Fruit fly (Drosophila melanogaster): ENCODE results near the gene CG15525.

CG15525 gene

dm6 chr3R:29978595-29978994 lies 18.9 kb downstream of the CG15525 start (continued):
- TF ChIP-seq CG7786 (GFP tag; optimal IDR thresholded peaks at IDR 0.05): peak; percentile 8
- no peak for TF ChIP-seq sens-2 (GFP tag; IDR thresholded peaks at IDR 0.05)
- peak; percentile 52 for TF ChIP-seq CG12071 (GFP tag; optimal IDR thresholded peaks at IDR 0.05)
- TF ChIP-seq gsb-n (tag; optimal IDR thresholded peaks at IDR 0.05): no peak
- no peak for TF ChIP-seq yki (optimal IDR thresholded peaks at IDR 0.05)
- TF ChIP-seq sug (tag; optimal IDR thresholded peaks at IDR 0.05): no peak
- peak in 1 of 2 experiments; percentile 22 for TF ChIP-seq dpn (GFP tag; optimal IDR thresholded peaks at IDR 0.05)
- TF ChIP-seq lmd (GFP tag; IDR thresholded peaks at IDR 0.05): peak; percentile 53
- TF ChIP-seq fd3F (GFP tag; optimal IDR thresholded peaks at IDR 0.05): no peak
- no peak for TF ChIP-seq CG14667 (GFP tag; IDR thresholded peaks at IDR 0.05)
- TF ChIP-seq Nf-YA (GFP tag; IDR thresholded peaks at IDR 0.05): 0 out of 2 replicates have a peak, but pooled peaks have one; percentile 36
- TF ChIP-seq CG2129 (GFP tag; IDR thresholded peaks at IDR 0.05; ENCODE audit: partially characterized antibody): no peak
- no peak for TF ChIP-seq sna (GFP tag; IDR thresholded peaks at IDR 0.05; ENCODE audit: partially characterized antibody)
- no peak for TF ChIP-seq btn (GFP tag; optimal IDR thresholded peaks at IDR 0.05)
- no peak for TF ChIP-seq HmgZ (tag; optimal IDR thresholded peaks at IDR 0.05)
- TF ChIP-seq CG5245 (GFP tag; optimal IDR thresholded peaks at IDR 0.05): no peak
- TF ChIP-seq CG10209 (GFP tag; optimal IDR thresholded peaks at IDR 0.05): no peak
- TF ChIP-seq Blimp-1 (GFP tag; optimal IDR thresholded peaks at IDR 0.05): peak; percentile 22
- no peak for TF ChIP-seq stc (GFP tag; IDR thresholded peaks at IDR 0.05)
- no peak for TF ChIP-seq HLH54F (GFP tag; optimal IDR thresholded peaks at IDR 0.05)
- no peak for TF ChIP-seq pan (optimal IDR thresholded peaks at IDR 0.05)
- peak in 1 of 2 experiments; percentile 40 for TF ChIP-seq pan (GFP tag; optimal IDR thresholded peaks at IDR 0.05 in 1 of 2, IDR thresholded peaks at IDR 0.05 in 1 of 2)
- peak; percentile 20; the same call in 1 of the 2 replicates for TF ChIP-seq CG6272 (GFP tag; IDR thresholded peaks at IDR 0.05)
- TF ChIP-seq croc (GFP tag; conservative IDR thresholded peaks at IDR 0.05): 0 out of 3 replicates have a peak, but pooled peaks have one; percentile 17
- peak; percentile 13 for TF ChIP-seq unpg (GFP tag; optimal IDR thresholded peaks at IDR 0.05)
- peak; percentile 37 for TF ChIP-seq caup (GFP tag; optimal IDR thresholded peaks at IDR 0.05; ENCODE audit: severe bottlenecking)
- TF ChIP-seq CG12219 (GFP tag; optimal IDR thresholded peaks at IDR 0.05): no peak
- TF ChIP-seq CG3065 (GFP tag; optimal IDR thresholded peaks at IDR 0.05): no peak
- TF ChIP-seq nerfin-2 (GFP tag; IDR thresholded peaks at IDR 0.05; ENCODE audit: partially characterized antibody): no peak
- peak; percentile 22 for TF ChIP-seq ind (GFP tag; optimal IDR thresholded peaks at IDR 0.05)
- TF ChIP-seq HHEX (GFP tag; optimal IDR thresholded peaks at IDR 0.05): peak; percentile 41
- TF ChIP-seq CG34422 (GFP tag; IDR thresholded peaks at IDR 0.05): 0 out of 3 replicates have a peak, but pooled peaks have one; percentile 20
- peak; percentile 23; the same call in 1 of the 2 replicates for TF ChIP-seq Rx (GFP tag; IDR thresholded peaks at IDR 0.05)
- peak; percentile 45; the same call in 1 of the 3 replicates for TF ChIP-seq tgo (GFP tag; IDR thresholded peaks at IDR 0.05)
- no peak for TF ChIP-seq ems (GFP tag; optimal IDR thresholded peaks at IDR 0.05)
- TF ChIP-seq CG31441 (GFP tag; IDR thresholded peaks at IDR 0.05): peak; percentile 10; the same call in 1 of the 2 replicates
- no peak for TF ChIP-seq gro (GFP tag; optimal IDR thresholded peaks at IDR 0.05)
- peak; percentile 12 for TF ChIP-seq phol (tag; optimal IDR thresholded peaks at IDR 0.05)
- no peak for TF ChIP-seq CG4617 (GFP tag; optimal IDR thresholded peaks at IDR 0.05; ENCODE audit: borderline replicate concordance)
- peak; percentile 4; the same call in 1 of the 4 replicates for TF ChIP-seq Gug (GFP tag; IDR thresholded peaks at IDR 0.05)
- no peak for TF ChIP-seq gfzf (GFP tag; optimal IDR thresholded peaks at IDR 0.05)
- peak; percentile 66 for TF ChIP-seq CG2678 (tag; optimal IDR thresholded peaks at IDR 0.05)
- no peak for TF ChIP-seq al (GFP tag; IDR thresholded peaks at IDR 0.05)
- peak; percentile 41 for TF ChIP-seq CG1603 (tag; optimal IDR thresholded peaks at IDR 0.05)
- peak; percentile 26; the same call in 1 of the 2 replicates for TF ChIP-seq CG32532 (GFP tag; IDR thresholded peaks at IDR 0.05)
- TF ChIP-seq YL-1 (GFP tag; optimal IDR thresholded peaks at IDR 0.05): no peak
- TF ChIP-seq CG12659 (GFP tag; optimal IDR thresholded peaks at IDR 0.05): no peak
- no peak for TF ChIP-seq CG9797 (GFP tag; optimal IDR thresholded peaks at IDR 0.05)
- TF ChIP-seq Dbx (GFP tag; IDR thresholded peaks at IDR 0.05): peak; percentile 56; the same call in 1 of the 3 replicates
- TF ChIP-seq prd (optimal IDR thresholded peaks at IDR 0.05): no peak
- peak; percentile 22; the same call in 1 of the 3 replicates for TF ChIP-seq prd (GFP tag; IDR thresholded peaks at IDR 0.05)
- no peak for TF ChIP-seq CTCF (GFP tag; optimal IDR thresholded peaks at IDR 0.05)
